Fruit fly (Drosophila melanogaster) whole organism, embryonic: ENCODE measurements around the gene CG43059.
A peak's percentile ranks its signal among the peaks of the same experiment; 100 is the strongest.

Experiments used
- Abd-B ChIP-seq: fragments of 200-800 bp; sonication (Bioruptor generic); optimal IDR thresholded peaks from 2 replicates; lab custom pipeline; 2018; ENCODE audit warnings: missing biosample characterization, mild to moderate bottlenecking, missing genetic modification characterization, moderate library complexity
- Atf-2 ChIP-seq: fragments of 200-800 bp; sonication (Bioruptor generic); optimal IDR thresholded peaks from 2 replicates; lab custom pipeline; 2016; ENCODE audit warnings: missing biosample characterization, missing genetic modification characterization
- CG12071 ChIP-seq: fragments of 200-800 bp; sonication (Bioruptor generic); optimal IDR thresholded peaks from 3 replicates; lab custom pipeline; 2018; ENCODE audit warnings: missing biosample characterization, mild to moderate bottlenecking, missing genetic modification characterization
- CG12744 ChIP-seq: fragments of 200-800 bp; sonication (Bioruptor generic); optimal IDR thresholded peaks from 2 replicates; lab custom pipeline; 2016; ENCODE audit warnings: missing biosample characterization, missing genetic modification characterization
- CG12942 ChIP-seq: fragments of 200-800 bp; sonication (Bioruptor generic); optimal IDR thresholded peaks from 3 replicates; lab custom pipeline; 2016; ENCODE audit warnings: missing biosample characterization, missing genetic modification characterization
- CG13287 ChIP-seq: fragments of 200-800 bp; sonication (Bioruptor generic); IDR thresholded peaks from 2 replicates; pipeline ENCODE4 v1.3.6; 2022; ENCODE audit warnings: missing biosample characterization, missing genetic modification characterization; ENCODE audit not compliant: partially characterized antibody
- CG13296 ChIP-seq: fragments of 200-800 bp; sonication (Bioruptor generic); optimal IDR thresholded peaks from 3 replicates; lab custom pipeline; 2018; ENCODE audit warnings: missing biosample characterization, mild to moderate bottlenecking, missing genetic modification characterization
- CG2120 ChIP-seq: fragments of 200-800 bp; sonication (Bioruptor generic); optimal IDR thresholded peaks from 3 replicates; lab custom pipeline; 2016; ENCODE audit warnings: missing biosample characterization, missing genetic modification characterization
- CG30431 ChIP-seq: fragments of 200-800 bp; sonication (Bioruptor generic); optimal IDR thresholded peaks from 2 replicates; lab custom pipeline; 2017; ENCODE audit warnings: missing biosample characterization, missing genetic modification characterization
- CG34224 ChIP-seq: fragments of 200-800 bp; sonication (Bioruptor generic); IDR thresholded peaks from 3 replicates; pipeline ENCODE4 v1.3.6; 2022; ENCODE audit warnings: missing biosample characterization, missing genetic modification characterization; ENCODE audit not compliant: partially characterized antibody
- CG7786 ChIP-seq: fragments of 200-800 bp; sonication (Bioruptor generic); optimal IDR thresholded peaks from 2 replicates; lab custom pipeline; 2016; ENCODE audit warnings: missing biosample characterization, missing genetic modification characterization
- CG7963 ChIP-seq: fragments of 200-800 bp; sonication (Bioruptor generic); IDR thresholded peaks from 3 replicates; pipeline ENCODE4 v1.3.6; 2022; ENCODE audit warnings: missing biosample characterization, missing genetic modification characterization; ENCODE audit not compliant: partially characterized antibody
- CG8478 ChIP-seq: fragments of >200 bp; optimal IDR thresholded peaks from 2 replicates; lab custom pipeline; 2018
- CG9215 ChIP-seq: fragments of 200-800 bp; sonication (Bioruptor generic); IDR thresholded peaks from 2 replicates; pipeline ENCODE4 v1.3.6; 2022; ENCODE audit warnings: missing biosample characterization, missing genetic modification characterization
- CG9817 ChIP-seq: fragments of 200-800 bp; sonication (Bioruptor generic); optimal IDR thresholded peaks from 2 replicates; lab custom pipeline; 2018; ENCODE audit warnings: missing biosample characterization, mild to moderate bottlenecking, missing genetic modification characterization, moderate library complexity
- CHES-1-like ChIP-seq: fragments of 200-800 bp; sonication (Bioruptor generic); optimal IDR thresholded peaks from 2 replicates; lab custom pipeline; 2016; ENCODE audit warnings: missing biosample characterization, missing genetic modification characterization
- Dp ChIP-seq: fragments of 200-800 bp; sonication (Bioruptor generic); optimal IDR thresholded peaks from 2 replicates; lab custom pipeline; 2018; ENCODE audit warnings: missing biosample characterization, mild to moderate bottlenecking, missing genetic modification characterization, moderate library complexity
- Fer1 ChIP-seq: fragments of 200-800 bp; sonication (Bioruptor generic); optimal IDR thresholded peaks from 2 replicates; lab custom pipeline; 2017; ENCODE audit warnings: missing biosample characterization, mild to moderate bottlenecking, missing genetic modification characterization
- Hr51 ChIP-seq, 2 experiments: fragments of 200-800 bp; sonication (Bioruptor generic); optimal IDR thresholded peaks; 2 replicates in 1 of 2; 3 replicates in 1 of 2; lab custom pipeline; 2016 to 2018; ENCODE audit warnings: missing biosample characterization in 2 of 2, missing genetic modification characterization in 2 of 2, mild to moderate bottlenecking in 1 of 2, moderate library complexity in 1 of 2
- MESR4 ChIP-seq: fragments of 200-800 bp; sonication (Bioruptor generic); optimal IDR thresholded peaks from 2 replicates; lab custom pipeline; 2018; ENCODE audit warnings: missing biosample characterization, mild to moderate bottlenecking, missing genetic modification characterization, moderate library complexity
- Mad ChIP-seq: fragments of 200-800 bp; sonication (Bioruptor generic); optimal IDR thresholded peaks from 2 replicates; lab custom pipeline; 2016; ENCODE audit warnings: missing biosample characterization, missing genetic modification characterization
- Neu2 ChIP-seq: fragments of 200-800 bp; sonication (Bioruptor generic); optimal IDR thresholded peaks from 3 replicates; lab custom pipeline; 2016; ENCODE audit warnings: missing biosample characterization, missing genetic modification characterization, borderline replicate concordance
- Nf-YC ChIP-seq: fragments of 200-800 bp; optimal IDR thresholded peaks from 3 replicates; lab custom pipeline; 2019; ENCODE audit warnings: missing biosample characterization, mild to moderate bottlenecking, missing genetic modification characterization, moderate library complexity
- ase ChIP-seq: fragments of 200-800 bp; sonication (Bioruptor generic); IDR thresholded peaks from 3 replicates; pipeline ENCODE4 v1.3.6; 2022; ENCODE audit warnings: missing biosample characterization, missing genetic modification characterization
- ash1 ChIP-seq: fragments of 200-800 bp; sonication (Bioruptor generic); optimal IDR thresholded peaks from 2 replicates; lab custom pipeline; 2018; ENCODE audit warnings: missing biosample characterization, mild to moderate bottlenecking, missing genetic modification characterization
- ato ChIP-seq: fragments of 200-800 bp; sonication (Bioruptor generic); IDR thresholded peaks from 2 replicates; pipeline ENCODE4 v1.3.6; 2022; ENCODE audit warnings: missing biosample characterization, missing genetic modification characterization; ENCODE audit not compliant: partially characterized antibody
- cas ChIP-seq: fragments of 200-800 bp; sonication (Bioruptor generic); IDR thresholded peaks from 2 replicates; pipeline ENCODE4 v1.3.6; 2022; ENCODE audit warnings: missing biosample characterization, missing genetic modification characterization
- chif ChIP-seq, 2 experiments: fragments of 200-800 bp; sonication (Bioruptor generic); optimal IDR thresholded peaks; 3 replicates each; lab custom pipeline; 2016; ENCODE audit warnings: missing biosample characterization in 2 of 2, missing genetic modification characterization in 2 of 2
- chm ChIP-seq: fragments of 200-800 bp; sonication (Bioruptor generic); IDR thresholded peaks from 2 replicates; pipeline ENCODE4 v1.3.6; 2022; ENCODE audit warnings: missing biosample characterization, missing genetic modification characterization
- crp ChIP-seq, 2 experiments: fragments of 200-800 bp; sonication (Bioruptor generic); optimal IDR thresholded peaks; 2 replicates in 1 of 2; 3 replicates in 1 of 2; lab custom pipeline; 2017; ENCODE audit warnings: missing biosample characterization in 2 of 2, missing genetic modification characterization in 2 of 2, mild to moderate bottlenecking in 1 of 2, moderate library complexity in 1 of 2
- exex ChIP-seq: fragments of 200-800 bp; sonication (Bioruptor generic); optimal IDR thresholded peaks from 4 replicates; lab custom pipeline; 2018; ENCODE audit warnings: missing biosample characterization, mild to moderate bottlenecking, missing genetic modification characterization, moderate library complexity
- eyg ChIP-seq: fragments of 200-800 bp; sonication (Bioruptor generic); optimal IDR thresholded peaks from 3 replicates; lab custom pipeline; 2016; ENCODE audit warnings: missing biosample characterization, missing genetic modification characterization
- gcm ChIP-seq: fragments of 200-800 bp; sonication (Bioruptor generic); optimal IDR thresholded peaks from 2 replicates; lab custom pipeline; 2019; ENCODE audit warnings: missing biosample characterization, mild to moderate bottlenecking, missing genetic modification characterization, moderate library complexity
- gfzf ChIP-seq: fragments of 200-800 bp; sonication (Bioruptor generic); optimal IDR thresholded peaks from 2 replicates; lab custom pipeline; 2016; ENCODE audit warnings: missing biosample characterization, mild to moderate bottlenecking, missing genetic modification characterization, moderate library complexity
- ham ChIP-seq: fragments of 200-800 bp; sonication (Bioruptor generic); IDR thresholded peaks from 2 replicates; pipeline ENCODE4 v1.3.6; 2022; ENCODE audit warnings: missing biosample characterization, missing genetic modification characterization
- kah ChIP-seq: fragments of 200-800 bp; sonication (Bioruptor generic); optimal IDR thresholded peaks from 2 replicates; lab custom pipeline; 2018; ENCODE audit warnings: missing biosample characterization, mild to moderate bottlenecking, missing genetic modification characterization
- ken ChIP-seq: fragments of 200-800 bp; sonication (Bioruptor generic); IDR thresholded peaks from 3 replicates; pipeline ENCODE4 v1.3.6; 2022; ENCODE audit warnings: missing biosample characterization, missing genetic modification characterization
- klu ChIP-seq: fragments of 200-800 bp; sonication (Bioruptor generic); IDR thresholded peaks from 2 replicates; pipeline ENCODE4 v1.3.6; 2022; ENCODE audit warnings: missing biosample characterization, missing genetic modification characterization
- lilli ChIP-seq: fragments of 200-800 bp; sonication (Bioruptor generic); optimal IDR thresholded peaks from 3 replicates; lab custom pipeline; 2016; ENCODE audit warnings: missing biosample characterization, missing genetic modification characterization
- maf-S ChIP-seq: fragments of 200-800 bp; sonication (Bioruptor generic); optimal IDR thresholded peaks from 2 replicates; lab custom pipeline; 2016; ENCODE audit warnings: missing biosample characterization, missing genetic modification characterization
- peb ChIP-seq: fragments of 200-800 bp; sonication (Bioruptor generic); IDR thresholded peaks from 2 replicates; pipeline ENCODE4 v1.3.6; 2022; ENCODE audit warnings: missing biosample characterization, missing genetic modification characterization
- prd ChIP-seq, 3 experiments: fragments of >200 bp in 2 of 3; fragments of 200-800 bp in 1 of 3; sonication (Bioruptor generic) in 1 of 3; optimal IDR thresholded peaks in 2 of 3; IDR thresholded peaks in 1 of 3; 2 replicates in 2 of 3; 3 replicates in 1 of 3; pipeline versions ENCODE4 v1.3.6 to Lab custom; 2017 to 2022; ENCODE audit warnings: missing biosample characterization in 1 of 3, missing genetic modification characterization in 1 of 3
- rib ChIP-seq: fragments of 200-800 bp; sonication (Bioruptor generic); IDR thresholded peaks from 2 replicates; pipeline ENCODE4 v1.3.6; 2022; ENCODE audit warnings: missing biosample characterization, missing genetic modification characterization
- scrt ChIP-seq: fragments of 200-800 bp; sonication (Bioruptor generic); optimal IDR thresholded peaks from 2 replicates; lab custom pipeline; 2018; ENCODE audit warnings: missing biosample characterization, mild to moderate bottlenecking, missing genetic modification characterization, moderate library complexity
- seq ChIP-seq: fragments of 200-800 bp; sonication (Bioruptor generic); IDR thresholded peaks from 2 replicates; pipeline ENCODE4 v1.3.6; 2022; ENCODE audit warnings: missing biosample characterization, missing genetic modification characterization
- slp2 ChIP-seq: fragments of 200-800 bp; sonication (Bioruptor generic); optimal IDR thresholded peaks from 2 replicates; lab custom pipeline; 2016; ENCODE audit warnings: missing biosample characterization, missing genetic modification characterization
- sug ChIP-seq: fragments of 200-800 bp; optimal IDR thresholded peaks from 2 replicates; lab custom pipeline; 2019; ENCODE audit warnings: missing biosample characterization, mild to moderate bottlenecking, missing genetic modification characterization, moderate library complexity
- tna ChIP-seq: fragments of 200-800 bp; sonication (Bioruptor generic); IDR thresholded peaks from 2 replicates; pipeline ENCODE4 v1.3.6; 2022; ENCODE audit warnings: missing biosample characterization, missing genetic modification characterization; ENCODE audit not compliant: partially characterized antibody
- vvl ChIP-seq: fragments of 200-800 bp; sonication (Bioruptor generic); IDR thresholded peaks from 2 replicates; pipeline ENCODE4 v1.3.6; 2022; ENCODE audit warnings: missing biosample characterization, missing genetic modification characterization
- zen2 ChIP-seq: fragments of 200-800 bp; sonication (Bioruptor generic); IDR thresholded peaks from 3 replicates; pipeline ENCODE4 v1.3.6; 2022; ENCODE audit warnings: missing biosample characterization, missing genetic modification characterization; ENCODE audit not compliant: partially characterized antibody

Gene CG43059

dm6 chr3L:8360643-8361110 is 41.9 kb upstream of the CG43059 start, which contains the start of gene Idh (continued):
- TF ChIP-seq ase (GFP tag; lab: Robert Waterston, UW) (no peak), CG7963 (GFP tag; lab: Robert Waterston, UW) (no peak), gfzf (GFP tag; lab: Kevin White, UChicago) (no peak), gcm (GFP tag; lab: Kevin White, UChicago) (no peak), CG8478 (lab: Kevin White, UChicago) (no peak), CG12744 (GFP tag; lab: Kevin White, UChicago) (no peak), MESR4 (GFP tag; lab: Kevin White, UChicago) (no peak), crp (GFP tag; optimal IDR thresholded peaks at IDR 0.05; lab: Kevin White, UChicago) (peak; percentile 17 to 92), CG7786 (GFP tag; lab: Kevin White, UChicago) (no peak), vvl (peak; percentile 52; the same call in 1 of the 2 replicates), sug (tag; lab: Kevin White, UChicago) (peak; percentile 31), prd (optimal IDR thresholded peaks at IDR 0.05; lab: Kevin White, UChicago) (no peak), prd (GFP tag; IDR thresholded peaks at IDR 0.05; lab: Robert Waterston, UW) (no peak), tna (GFP tag; lab: Robert Waterston, UW) (0 out of 2 replicates have a peak, but pooled peaks have one; percentile 45), slp2 (no peak), CG13287 (GFP tag; lab: Robert Waterston, UW) (peak; percentile 74), Fer1 (GFP tag; lab: Kevin White, UChicago) (no peak), lilli (GFP tag; lab: Kevin White, UChicago) (peak; percentile 2), Dp (GFP tag; lab: Kevin White, UChicago) (peak; percentile 99), scrt (GFP tag; lab: Kevin White, UChicago) (peak; percentile 48), seq (GFP tag; lab: Robert Waterston, UW) (no peak), Abd-B (GFP tag; lab: Kevin White, UChicago) (peak; percentile 13), cas (GFP tag; lab: Robert Waterston, UW) (no peak), CG2120 (GFP tag; lab: Kevin White, UChicago) (peak; percentile 23), maf-S (GFP tag; lab: Kevin White, UChicago) (no peak), CG12071 (GFP tag; lab: Kevin White, UChicago) (peak; percentile 41), kah (GFP tag; lab: Kevin White, UChicago) (no peak), Nf-YC (tag; lab: Kevin White, UChicago) (peak; percentile 49), ken (peak; percentile 38; the same call in 1 of the 3 replicates), Mad (GFP tag; lab: Kevin White, UChicago) (no peak), rib (GFP tag; lab: Robert Waterston, UW) (peak; percentile 57; the same call in 1 of the 2 replicates), ham (GFP tag; lab: Robert Waterston, UW) (no peak), ash1 (GFP tag; lab: Kevin White, UChicago) (no peak), CG30431 (GFP tag; lab: Kevin White, UChicago) (no peak), CG34224 (GFP tag; lab: Robert Waterston, UW) (peak; percentile 65), Neu2 (GFP tag; lab: Kevin White, UChicago) (no peak), chm (GFP tag; lab: Robert Waterston, UW) (no peak; the same call in 1 of the 2 replicates), ato (GFP tag; lab: Robert Waterston, UW) (0 out of 2 replicates have a peak, but pooled peaks have one; percentile 17), exex (tag; lab: Kevin White, UChicago) (peak; percentile 46), zen2 (GFP tag; lab: Robert Waterston, UW) (no peak; the same call in 2 of the 3 replicates), CG9817 (tag; lab: Kevin White, UChicago) (no peak), CG13296 (GFP tag; lab: Kevin White, UChicago) (peak; percentile 56), klu (GFP tag; lab: Robert Waterston, UW) (no peak), Hr51 (GFP tag; optimal IDR thresholded peaks at IDR 0.05; lab: Kevin White, UChicago) (peak in 1 of 2 experiments; percentile 29), CHES-1-like (GFP tag; lab: Kevin White, UChicago) (peak; percentile 1), eyg (GFP tag; lab: Kevin White, UChicago) (no peak), chif (GFP tag; optimal IDR thresholded peaks at IDR 0.05; lab: Kevin White, UChicago) (no peak), CG9215 (GFP tag; lab: Robert Waterston, UW) (no peak), Atf-2 (no peak), CG12942 (GFP tag; lab: Kevin White, UChicago) (no peak), peb (GFP tag; lab: Robert Waterston, UW) (no peak)
